Fruit fly (Drosophila melanogaster): Measurements from ENCODE around the gene Pop1.

The Pop1 gene

DNA sequence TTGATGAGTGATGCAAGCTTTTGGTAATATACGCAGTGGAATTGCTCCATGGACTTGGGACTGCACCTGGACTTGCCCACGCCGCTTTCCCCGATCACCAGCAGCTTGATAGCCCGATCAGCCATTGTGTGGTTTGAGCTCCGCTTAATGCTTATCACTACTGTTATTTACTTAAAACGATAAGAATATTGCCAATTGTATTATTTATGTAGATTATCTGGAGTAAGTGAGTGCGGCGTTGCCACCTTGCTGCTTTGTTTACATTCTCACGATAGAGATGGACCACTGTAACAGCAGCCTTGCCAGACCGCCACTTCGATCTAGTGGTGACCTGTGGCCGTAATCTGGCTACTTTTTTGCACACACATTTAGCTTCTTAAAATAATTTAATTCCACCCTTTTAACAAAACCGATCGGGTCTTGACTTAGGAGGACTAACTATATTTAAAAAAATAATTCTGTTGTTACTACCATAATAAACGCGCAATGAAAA, 49.1 kb downstream of the Pop1 start, which contains the start of gene Rab18:
Gene Rab18 (minus strand): TSS at position 276 of the 493 bp plus-strand sequence.
- TF ChIP-seq cnc (optimal IDR thresholded peaks at IDR 0.05) (no peak), bab1 (GFP tag; optimal IDR thresholded peaks at IDR 0.05) (peak; percentile 16), cic (GFP tag; optimal IDR thresholded peaks at IDR 0.05) (no peak), CG14711 (tag; optimal IDR thresholded peaks at IDR 0.05) (no peak), ovo (GFP tag; optimal IDR thresholded peaks at IDR 0.05) (peak; percentile 23), CG7101 (tag; optimal IDR thresholded peaks at IDR 0.05) (peak; percentile 13), kay (GFP tag; ENCODE audit: borderline replicate concordance) (no peak), CG33017 (tag; optimal IDR thresholded peaks at IDR 0.05) (no peak), Hr96 (GFP tag; optimal IDR thresholded peaks at IDR 0.05) (no peak), Clk (GFP tag; optimal IDR thresholded peaks at IDR 0.05) (no peak), CG7045 (GFP tag; optimal IDR thresholded peaks at IDR 0.05) (no peak), Crg-1 (GFP tag; optimal IDR thresholded peaks at IDR 0.05) (peak; percentile 1), CG12768 (GFP tag; optimal IDR thresholded peaks at IDR 0.05) (peak; percentile 62), CG5204 (GFP tag; optimal IDR thresholded peaks at IDR 0.05) (no peak), CG1620 (GFP tag; optimal IDR thresholded peaks at IDR 0.05) (peak; percentile 60), pad (GFP tag; optimal IDR thresholded peaks at IDR 0.05) (no peak), CG11617 (GFP tag; optimal IDR thresholded peaks at IDR 0.05) (no peak), tj (GFP tag; optimal IDR thresholded peaks at IDR 0.05) (no peak), Mnt (GFP tag; optimal IDR thresholded peaks at IDR 0.05) (peak; percentile 72), toe (GFP tag; optimal IDR thresholded peaks at IDR 0.05) (peak; percentile 63)

DNA sequence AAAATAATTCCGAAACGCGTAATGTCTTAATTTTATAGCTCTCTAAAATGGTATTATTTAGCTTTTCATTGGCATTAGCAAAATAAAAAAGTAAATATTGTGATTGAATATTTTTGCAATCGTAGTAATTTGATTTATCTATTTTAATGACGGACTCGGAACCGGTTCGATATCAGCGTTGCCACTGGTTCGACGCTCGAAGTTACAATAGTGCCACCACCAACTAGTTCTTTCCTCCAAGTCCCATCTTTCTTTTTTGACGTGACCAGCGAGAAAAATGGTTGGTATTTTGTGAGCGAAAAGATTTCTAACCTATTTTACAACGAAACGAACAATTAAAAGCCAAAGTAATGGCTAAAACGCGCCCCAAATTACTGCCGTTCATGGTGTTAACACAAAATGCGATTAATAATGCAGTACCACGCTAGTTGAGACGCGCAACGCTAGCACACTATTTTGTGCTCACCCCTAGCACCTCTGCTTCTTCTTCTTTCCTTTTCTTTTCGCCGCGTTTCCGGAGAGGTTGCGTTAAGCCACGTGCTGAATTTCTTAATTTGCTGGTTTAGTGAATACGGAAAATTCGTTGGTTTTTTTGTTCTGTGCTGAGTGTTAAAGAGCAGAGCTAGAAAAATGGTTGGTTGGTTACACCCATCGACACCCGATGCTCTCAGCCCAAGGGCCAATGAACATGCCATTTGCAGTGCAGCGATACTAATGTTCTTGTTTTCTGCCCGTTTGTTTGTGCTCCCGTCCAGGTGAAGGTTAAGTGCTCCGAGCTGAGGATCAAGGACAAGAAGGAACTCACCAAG, 50.0 kb downstream of the Pop1 start, which contains the start of gene RpL35:
Gene RpL35 (plus strand): TSS at position 159 of the 809 bp plus-strand sequence.
- peak; percentile 45 for TF ChIP-seq ovo (GFP tag; optimal IDR thresholded peaks at IDR 0.05)
- no peak for TF ChIP-seq cnc (optimal IDR thresholded peaks at IDR 0.05)
- TF ChIP-seq Hr96 (GFP tag; optimal IDR thresholded peaks at IDR 0.05) = peak; percentile 83
- TF ChIP-seq toe (GFP tag; optimal IDR thresholded peaks at IDR 0.05) = peak; percentile 21
- TF ChIP-seq CG11617 (GFP tag; optimal IDR thresholded peaks at IDR 0.05) = peak; percentile 76
- peak; percentile 84 for TF ChIP-seq bab1 (GFP tag; optimal IDR thresholded peaks at IDR 0.05)
- TF ChIP-seq CG14711 (tag; optimal IDR thresholded peaks at IDR 0.05) = peak; percentile 40
- TF ChIP-seq Mnt (GFP tag; optimal IDR thresholded peaks at IDR 0.05) = peak; percentile 96
- TF ChIP-seq CG7045 (GFP tag; optimal IDR thresholded peaks at IDR 0.05) = no peak
- TF ChIP-seq Crg-1 (GFP tag; optimal IDR thresholded peaks at IDR 0.05) = peak; percentile 78
- no peak for TF ChIP-seq cic (GFP tag; optimal IDR thresholded peaks at IDR 0.05)
- peak; percentile 71 for TF ChIP-seq CG7101 (tag; optimal IDR thresholded peaks at IDR 0.05)
- TF ChIP-seq CG33017 (tag; optimal IDR thresholded peaks at IDR 0.05) = no peak
- TF ChIP-seq CG5204 (GFP tag; optimal IDR thresholded peaks at IDR 0.05) = no peak
- TF ChIP-seq CG12768 (GFP tag; optimal IDR thresholded peaks at IDR 0.05) = peak; percentile 34
- peak; percentile 55 for TF ChIP-seq pad (GFP tag; optimal IDR thresholded peaks at IDR 0.05)
- peak; percentile 49 for TF ChIP-seq CG1620 (GFP tag; optimal IDR thresholded peaks at IDR 0.05)
- no peak for TF ChIP-seq Clk (GFP tag; optimal IDR thresholded peaks at IDR 0.05)
- TF ChIP-seq tj (GFP tag; optimal IDR thresholded peaks at IDR 0.05) = peak; percentile 53
- TF ChIP-seq kay (GFP tag; ENCODE audit: borderline replicate concordance) = no peak
